Worm (Caenorhabditis elegans): ENCODE data around the gene C14B1.12.

ce11 chrIII:3735509-3736255 lies 10.9 kb upstream of the C14B1.12 start:
- TF ChIP-seq lin-13 (tag; optimal IDR thresholded peaks at IDR 0.05) (no peak), snpc-4 (tag; optimal IDR thresholded peaks at IDR 0.05) (no peak)
